Fruit fly (Drosophila melanogaster) whole organism, embryonic: ENCODE data around the gene Zpr1.

Experiments
- Asciz ChIP-seq: fragments of 200-800 bp; sonication (Bioruptor generic); optimal IDR thresholded peaks from 2 replicates; lab custom pipeline; 2017; ENCODE audit warnings: missing biosample characterization, mild to moderate bottlenecking, missing genetic modification characterization, missing genetic modification reagents
- Atf-2 ChIP-seq: fragments of 200-800 bp; sonication (Bioruptor generic); optimal IDR thresholded peaks from 2 replicates; lab custom pipeline; 2016; ENCODE audit warnings: missing biosample characterization, missing genetic modification characterization
- Bgb ChIP-seq: fragments of 200-800 bp; sonication (Bioruptor generic); IDR thresholded peaks from 2 replicates; pipeline ENCODE4 v1.3.6; 2022; ENCODE audit warnings: missing biosample characterization, missing genetic modification characterization; ENCODE audit not compliant: partially characterized antibody
- CG10209 ChIP-seq: fragments of 200-800 bp; sonication (Bioruptor generic); optimal IDR thresholded peaks from 3 replicates; lab custom pipeline; 2017; ENCODE audit warnings: missing biosample characterization, mild to moderate bottlenecking, missing genetic modification characterization, missing genetic modification reagents
- CG10267 ChIP-seq: fragments of 200-800 bp; sonication (Bioruptor generic); optimal IDR thresholded peaks from 2 replicates; lab custom pipeline; 2018; ENCODE audit warnings: missing biosample characterization, mild to moderate bottlenecking, missing genetic modification characterization, moderate library complexity
- CG10979 ChIP-seq: fragments of 200-800 bp; sonication (Bioruptor generic); optimal IDR thresholded peaks from 2 replicates; lab custom pipeline; 2018; ENCODE audit warnings: missing biosample characterization, mild to moderate bottlenecking, missing genetic modification characterization, moderate library complexity
- CG11398 ChIP-seq: fragments of 200-800 bp; sonication (Bioruptor generic); optimal IDR thresholded peaks from 2 replicates; lab custom pipeline; 2016; ENCODE audit warnings: missing biosample characterization, missing genetic modification characterization
- CG11456 ChIP-seq: fragments of 200-800 bp; sonication (Bioruptor generic); IDR thresholded peaks from 3 replicates; pipeline ENCODE4 v1.3.6; 2022; ENCODE audit warnings: missing biosample characterization, missing genetic modification characterization
- CG11723 ChIP-seq: fragments of 200-800 bp; sonication (Bioruptor generic); optimal IDR thresholded peaks from 2 replicates; lab custom pipeline; 2017; ENCODE audit warnings: missing biosample characterization, mild to moderate bottlenecking, missing genetic modification characterization
- CG12219 ChIP-seq: fragments of 200-800 bp; sonication (Bioruptor generic); optimal IDR thresholded peaks from 3 replicates; lab custom pipeline; 2018; ENCODE audit warnings: missing biosample characterization, mild to moderate bottlenecking, missing genetic modification characterization
- CG13775 ChIP-seq: fragments of 200-800 bp; sonication (Bioruptor generic); optimal IDR thresholded peaks from 3 replicates; lab custom pipeline; 2017; ENCODE audit warnings: missing biosample characterization, mild to moderate bottlenecking, missing genetic modification characterization
- CG15269 ChIP-seq: fragments of 200-800 bp; sonication (Bioruptor generic); optimal IDR thresholded peaks from 2 replicates; lab custom pipeline; 2018; ENCODE audit warnings: missing biosample characterization, mild to moderate bottlenecking, missing genetic modification characterization, moderate library complexity
- CG17328 ChIP-seq: fragments of 200-800 bp; sonication (Bioruptor generic); IDR thresholded peaks from 2 replicates; pipeline ENCODE4 v1.3.6; 2022; ENCODE audit warnings: missing biosample characterization, missing genetic modification characterization
- CG17612 ChIP-seq: fragments of 200-800 bp; sonication (Bioruptor generic); IDR thresholded peaks from 2 replicates; pipeline ENCODE4 v1.3.6; 2022; ENCODE audit warnings: missing biosample characterization, missing genetic modification characterization
- CG17829 ChIP-seq: fragments of 200-800 bp; optimal IDR thresholded peaks from 2 replicates; lab custom pipeline; 2019; ENCODE audit warnings: missing biosample characterization, mild to moderate bottlenecking, missing genetic modification characterization, moderate library complexity
- CG2712 ChIP-seq: fragments of 200-800 bp; optimal IDR thresholded peaks from 3 replicates; lab custom pipeline; 2019; ENCODE audit warnings: missing biosample characterization, mild to moderate bottlenecking, missing genetic modification characterization, moderate library complexity
- CG3726 ChIP-seq: fragments of 200-800 bp; sonication (Bioruptor generic); IDR thresholded peaks from 3 replicates; pipeline ENCODE4, ENCODE4 v1.3.6; 2022; ENCODE audit warnings: missing biosample characterization, missing genetic modification characterization
- CG4424 ChIP-seq: fragments of 200-800 bp; sonication (Bioruptor generic); optimal IDR thresholded peaks from 3 replicates; lab custom pipeline; 2016; ENCODE audit warnings: missing biosample characterization, missing genetic modification characterization
- CG6254 ChIP-seq: fragments of 200-800 bp; sonication (Bioruptor generic); optimal IDR thresholded peaks from 3 replicates; lab custom pipeline; 2017; ENCODE audit warnings: mild to moderate bottlenecking, missing biosample characterization, missing genetic modification reagents, missing genetic modification characterization
- CG8281 ChIP-seq: fragments of 200-800 bp; sonication (Bioruptor generic); optimal IDR thresholded peaks from 2 replicates; lab custom pipeline; 2018; ENCODE audit warnings: missing biosample characterization, mild to moderate bottlenecking, missing genetic modification characterization, moderate library complexity
- CG8359 ChIP-seq: fragments of 200-800 bp; sonication (Bioruptor generic); optimal IDR thresholded peaks from 2 replicates; lab custom pipeline; 2017; ENCODE audit warnings: missing biosample characterization, mild to moderate bottlenecking, missing genetic modification characterization, borderline replicate concordance
- CG9932 ChIP-seq: fragments of 200-800 bp; sonication (Bioruptor generic); IDR thresholded peaks from 2 replicates; pipeline ENCODE4 v1.3.6; 2022; ENCODE audit warnings: missing biosample characterization, missing genetic modification characterization
- Camta ChIP-seq: fragments of 200-800 bp; sonication (Bioruptor generic); optimal IDR thresholded peaks from 2 replicates; lab custom pipeline; 2016; ENCODE audit warnings: missing biosample characterization, missing genetic modification characterization
- CrebB ChIP-seq: fragments of 200-800 bp; sonication (Bioruptor generic); optimal IDR thresholded peaks from 3 replicates; lab custom pipeline; 2018; ENCODE audit warnings: missing biosample characterization, mild to moderate bottlenecking, missing genetic modification characterization
- Elba2 ChIP-seq: fragments of 200-800 bp; sonication (Bioruptor generic); optimal IDR thresholded peaks from 3 replicates; lab custom pipeline; 2016; ENCODE audit warnings: missing biosample characterization, missing genetic modification characterization
- Hr3 ChIP-seq: fragments of 200-800 bp; sonication (Bioruptor generic); optimal IDR thresholded peaks from 3 replicates; lab custom pipeline; 2016; ENCODE audit warnings: missing biosample characterization, missing genetic modification characterization
- Hsf ChIP-seq: fragments of 200-800 bp; sonication (Bioruptor generic); optimal IDR thresholded peaks from 3 replicates; lab custom pipeline; 2016; ENCODE audit warnings: missing biosample characterization, missing genetic modification characterization
- Sox100B ChIP-seq: fragments of 200-800 bp; sonication (Bioruptor generic); optimal IDR thresholded peaks from 3 replicates; lab custom pipeline; 2018; ENCODE audit warnings: missing biosample characterization, mild to moderate bottlenecking, missing genetic modification characterization
- Xrp1 ChIP-seq: fragments of 200-800 bp; sonication (Bioruptor generic); IDR thresholded peaks from 2 replicates; pipeline ENCODE4 v1.3.6; 2022; ENCODE audit warnings: missing biosample characterization, missing genetic modification characterization
- bsh ChIP-seq, 2 experiments: fragments of 200-800 bp; sonication (Bioruptor generic); optimal IDR thresholded peaks; 2 replicates each; lab custom pipeline; 2017 to 2018; ENCODE audit warnings: mild to moderate bottlenecking in 2 of 2, missing biosample characterization in 2 of 2, missing genetic modification characterization in 2 of 2, moderate library complexity in 1 of 2
- corto ChIP-seq: fragments of 200-800 bp; sonication (Bioruptor generic); optimal IDR thresholded peaks from 2 replicates; lab custom pipeline; 2016; ENCODE audit warnings: missing biosample characterization, mild to moderate bottlenecking, missing genetic modification characterization, moderate library complexity
- dpn ChIP-seq, 2 experiments: fragments of 200-800 bp; sonication (Bioruptor generic); optimal IDR thresholded peaks; 3 replicates each; lab custom pipeline; 2016; ENCODE audit warnings: missing biosample characterization in 2 of 2, missing genetic modification characterization in 2 of 2
- fd96Cb ChIP-seq: fragments of 200-800 bp; sonication (Bioruptor generic); optimal IDR thresholded peaks from 2 replicates; lab custom pipeline; 2018; ENCODE audit warnings: missing biosample characterization, mild to moderate bottlenecking, missing genetic modification characterization, moderate library complexity
- gro ChIP-seq: fragments of 200-800 bp; sonication (Bioruptor generic); optimal IDR thresholded peaks from 2 replicates; lab custom pipeline; 2016; ENCODE audit warnings: missing biosample characterization, missing genetic modification characterization
- kay ChIP-seq: fragments of 200-800 bp; sonication (Bioruptor generic); optimal IDR thresholded peaks from 2 replicates; lab custom pipeline; 2016; ENCODE audit warnings: missing biosample characterization, missing genetic modification characterization
- ken ChIP-seq: fragments of 200-800 bp; sonication (Bioruptor generic); IDR thresholded peaks from 3 replicates; pipeline ENCODE4 v1.3.6; 2022; ENCODE audit warnings: missing biosample characterization, missing genetic modification characterization
- klu ChIP-seq: fragments of 200-800 bp; sonication (Bioruptor generic); IDR thresholded peaks from 2 replicates; pipeline ENCODE4 v1.3.6; 2022; ENCODE audit warnings: missing biosample characterization, missing genetic modification characterization
- org-1 ChIP-seq: fragments of 200-800 bp; sonication (Bioruptor generic); optimal IDR thresholded peaks from 2 replicates; lab custom pipeline; 2017; ENCODE audit warnings: missing biosample characterization, missing genetic modification characterization
- repo ChIP-seq: fragments of 200-800 bp; sonication (Bioruptor generic); optimal IDR thresholded peaks from 2 replicates; lab custom pipeline; 2016; ENCODE audit warnings: missing biosample characterization, missing genetic modification characterization
- ro ChIP-seq: fragments of 200-800 bp; sonication (Bioruptor generic); IDR thresholded peaks from 2 replicates; pipeline ENCODE4 v1.3.6; 2022; ENCODE audit warnings: missing biosample characterization, missing genetic modification characterization
- scrt ChIP-seq: fragments of 200-800 bp; sonication (Bioruptor generic); optimal IDR thresholded peaks from 2 replicates; lab custom pipeline; 2018; ENCODE audit warnings: missing biosample characterization, mild to moderate bottlenecking, missing genetic modification characterization, moderate library complexity
- seq ChIP-seq: fragments of 200-800 bp; sonication (Bioruptor generic); IDR thresholded peaks from 2 replicates; pipeline ENCODE4 v1.3.6; 2022; ENCODE audit warnings: missing biosample characterization, missing genetic modification characterization
- so ChIP-seq: fragments of 200-800 bp; sonication (Bioruptor generic); IDR thresholded peaks from 3 replicates; pipeline ENCODE4 v1.3.6; 2022; ENCODE audit warnings: missing biosample characterization, missing genetic modification characterization
- sr ChIP-seq: fragments of 200-800 bp; sonication (Bioruptor generic); IDR thresholded peaks from 3 replicates; pipeline ENCODE4 v1.3.6; 2022; ENCODE audit warnings: missing biosample characterization, missing genetic modification characterization
- unpg ChIP-seq: fragments of 200-800 bp; sonication (Bioruptor generic); optimal IDR thresholded peaks from 3 replicates; lab custom pipeline; 2018; ENCODE audit warnings: missing biosample characterization, mild to moderate bottlenecking, missing genetic modification characterization, moderate library complexity
- vvl ChIP-seq: fragments of 200-800 bp; sonication (Bioruptor generic); IDR thresholded peaks from 2 replicates; pipeline ENCODE4 v1.3.6; 2022; ENCODE audit warnings: missing biosample characterization, missing genetic modification characterization
- zen ChIP-seq: fragments of 200-800 bp; sonication (Bioruptor generic); optimal IDR thresholded peaks from 3 replicates; lab custom pipeline; 2018; ENCODE audit warnings: missing biosample characterization, mild to moderate bottlenecking, missing genetic modification characterization, moderate library complexity
- zen2 ChIP-seq: fragments of 200-800 bp; sonication (Bioruptor generic); IDR thresholded peaks from 3 replicates; pipeline ENCODE4 v1.3.6; 2022; ENCODE audit warnings: missing biosample characterization, missing genetic modification characterization; ENCODE audit not compliant: partially characterized antibody

Gene Zpr1

dm6 chrX:9120828-9121754, 40.8 kb downstream of the Zpr1 start (continued):
- TF ChIP-seq CG3726 (no peak), Atf-2 (GFP tag; lab: Kevin White, UChicago) (peak; percentile 17), CG17829 (tag; lab: Kevin White, UChicago) (peak; percentile 40), CG10209 (GFP tag; lab: Kevin White, UChicago) (peak; percentile 20), Xrp1 (GFP tag; lab: Robert Waterston, UW) (peak; percentile 48; the same call in 1 of the 2 replicates), CG11723 (no peak), zen (tag; lab: Kevin White, UChicago) (peak; percentile 8), CG11456 (GFP tag; lab: Robert Waterston, UW) (0 out of 3 replicates have a peak, but pooled peaks have one; percentile 10), bsh (GFP tag; optimal IDR thresholded peaks at IDR 0.05; lab: Kevin White, UChicago) (peak in 1 of 2 experiments; percentile 62), Hr3 (GFP tag; lab: Kevin White, UChicago) (peak; percentile 8), CG4424 (GFP tag; lab: Kevin White, UChicago) (peak; percentile 21), fd96Cb (tag; lab: Kevin White, UChicago) (peak; percentile 49), gro (GFP tag; lab: Kevin White, UChicago) (peak; percentile 7), scrt (GFP tag; lab: Kevin White, UChicago) (peak; percentile 4), CG17328 (GFP tag; lab: Robert Waterston, UW) (peak; percentile 26; the same call in 1 of the 2 replicates), CG8359 (GFP tag; lab: Kevin White, UChicago) (peak; percentile 18), CG11398 (GFP tag; lab: Kevin White, UChicago) (no peak), Elba2 (GFP tag; lab: Kevin White, UChicago) (no peak), CG17612 (GFP tag; lab: Robert Waterston, UW) (no peak), Hsf (GFP tag; lab: Kevin White, UChicago) (peak; percentile 33), CG12219 (GFP tag; lab: Kevin White, UChicago) (peak; percentile 14), ro (GFP tag; lab: Robert Waterston, UW) (no peak), Bgb (GFP tag; lab: Robert Waterston, UW) (0 out of 2 replicates have a peak, but pooled peaks have one; percentile 9), unpg (GFP tag; lab: Kevin White, UChicago) (peak; percentile 52), kay (GFP tag; lab: Kevin White, UChicago) (peak; percentile 2), repo (GFP tag; lab: Kevin White, UChicago) (no peak), corto (GFP tag; lab: Kevin White, UChicago) (no peak), CG15269 (tag; lab: Kevin White, UChicago) (peak; percentile 58), CG9932 (GFP tag; lab: Robert Waterston, UW) (no peak), dpn (GFP tag; optimal IDR thresholded peaks at IDR 0.05; lab: Kevin White, UChicago) (peak; percentile 24 to 32), Camta (GFP tag; lab: Kevin White, UChicago) (peak; percentile 12), klu (GFP tag; lab: Robert Waterston, UW) (no peak), seq (GFP tag; lab: Robert Waterston, UW) (no peak), CG2712 (tag; lab: Kevin White, UChicago) (peak; percentile 55), CG6254 (GFP tag; lab: Kevin White, UChicago) (peak; percentile 19), vvl (GFP tag; lab: Robert Waterston, UW) (peak; percentile 55), CG10979 (tag; lab: Kevin White, UChicago) (peak; percentile 55), zen2 (GFP tag; lab: Robert Waterston, UW) (no peak), ken (GFP tag; lab: Robert Waterston, UW) (peak; percentile 41; the same call in 1 of the 3 replicates), org-1 (peak; percentile 37), Asciz (GFP tag; lab: Kevin White, UChicago) (peak; percentile 11), sr (peak; percentile 72; the same call in 2 of the 3 replicates), CG10267 (tag; lab: Kevin White, UChicago) (peak; percentile 50), Sox100B (GFP tag; lab: Kevin White, UChicago) (peak; percentile 26), CG13775 (GFP tag; lab: Kevin White, UChicago) (peak; percentile 12), CrebB (tag; lab: Kevin White, UChicago) (no peak), CG8281 (tag; lab: Kevin White, UChicago) (peak; percentile 31), so (no peak)
